Worm (Caenorhabditis elegans) whole organism, mixed stage, embryonic: ENCODE results near the gene K07C11.8.

Source experiments
- M03D4.4 ChIP-seq: sonication (generic microtip); optimal IDR thresholded peaks from 2 replicates; lab custom pipeline; 2017; ENCODE audit warnings: mild to moderate bottlenecking, missing genetic modification characterization, missing compliant biosample characterization
- drap-1 ChIP-seq: fragments of 200-800 bp; sonication (Bioruptor generic); optimal IDR thresholded peaks from 3 replicates; lab custom pipeline; 2018; ENCODE audit warnings: mild to moderate bottlenecking, missing genetic modification characterization, missing compliant biosample characterization
- flh-1 ChIP-seq: fragments of 200-800 bp; sonication (Bioruptor generic); optimal IDR thresholded peaks from 2 replicates; lab custom pipeline; 2018; ENCODE audit warnings: mild to moderate bottlenecking, missing genetic modification characterization, moderate library complexity, missing compliant biosample characterization
- lin-13 ChIP-seq: fragments of 150-350 bp; optimal IDR thresholded peaks from 2 replicates; lab custom pipeline; 2014; ENCODE audit warnings: missing biosample characterization, missing genetic modification characterization
- mep-1 ChIP-seq: fragments of 150-350 bp; optimal IDR thresholded peaks from 2 replicates; lab custom pipeline; 2017; ENCODE audit warnings: missing biosample characterization, missing genetic modification reagents, missing genetic modification characterization, inconsistent platforms
- nhr-237 ChIP-seq: fragments of 150-350 bp; optimal IDR thresholded peaks from 2 replicates; lab custom pipeline; 2014; ENCODE audit warnings: missing biosample characterization, missing genetic modification characterization
- nhr-28 ChIP-seq: fragments of 150-350 bp; optimal IDR thresholded peaks from 2 replicates; lab custom pipeline; 2014; ENCODE audit warnings: missing biosample characterization, missing genetic modification characterization
- pha-4 ChIP-seq: fragments of 150-350 bp; optimal IDR thresholded peaks from 2 replicates; lab custom pipeline; 2018; ENCODE audit warnings: missing biosample characterization, missing genetic modification reagents, missing genetic modification characterization
- sptf-1 ChIP-seq: sonication (generic microtip); optimal IDR thresholded peaks from 2 replicates; lab custom pipeline; 2017; ENCODE audit warnings: mild to moderate bottlenecking, missing genetic modification characterization, moderate library complexity, missing compliant biosample characterization
- unc-62 ChIP-seq: fragments of 150-350 bp; optimal IDR thresholded peaks from 2 replicates; lab custom pipeline; 2014; ENCODE audit warnings: missing biosample characterization, missing genetic modification reagents, missing genetic modification characterization
- ztf-11 ChIP-seq: fragments of 150-350 bp; optimal IDR thresholded peaks from 2 replicates; lab custom pipeline; 2014; ENCODE audit warnings: missing biosample characterization, missing genetic modification characterization

DNA sequence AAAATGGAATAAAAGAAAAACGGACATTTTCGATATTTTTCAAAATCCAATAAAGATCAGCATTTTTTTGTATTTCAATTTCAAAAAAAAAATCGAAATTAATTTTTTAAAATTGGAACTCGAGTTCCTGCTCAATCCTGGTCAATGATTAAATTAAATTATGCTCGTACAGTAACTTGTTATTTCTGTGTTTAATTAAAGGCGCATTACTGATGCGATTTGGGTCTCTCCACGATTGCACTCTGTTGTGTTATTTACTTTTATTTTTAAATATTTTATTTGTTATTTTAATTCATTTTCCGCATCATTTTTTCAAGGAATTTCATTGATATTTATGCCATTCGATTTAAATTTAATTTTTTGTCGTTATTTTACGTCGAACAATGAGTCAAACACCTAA is 39.4 kb downstream of the K07C11.8 start:
- no peak for TF ChIP-seq unc-62 (GFP tag; lab: Kevin White, UChicago)
- no peak for TF ChIP-seq sptf-1 (tag; lab: Kevin White, UChicago)
- no peak for TF ChIP-seq flh-1
- no peak for TF ChIP-seq nhr-28 (tag; lab: Kevin White, UChicago)
- TF ChIP-seq drap-1, result no peak
- no peak for TF ChIP-seq mep-1 (tag; lab: Kevin White, UChicago)
- TF ChIP-seq nhr-237 (tag; lab: Kevin White, UChicago), result no peak
- no peak for TF ChIP-seq lin-13 (tag; lab: Kevin White, UChicago)
- TF ChIP-seq pha-4 (tag; lab: Kevin White, UChicago), result no peak
- no peak for TF ChIP-seq M03D4.4 (tag; lab: Kevin White, UChicago)
- no peak for TF ChIP-seq ztf-11 (tag; lab: Kevin White, UChicago)
